Worm (Caenorhabditis elegans) whole organism, mixed stage, embryonic: ENCODE results near the gene srh-173.

Experiments
- ceh-39 ChIP-seq: fragments of 150-350 bp; optimal IDR thresholded peaks from 2 replicates; lab custom pipeline; 2014; ENCODE audit warnings: missing biosample characterization, missing genetic modification characterization
- elt-1 ChIP-seq: sonication (generic microtip); optimal IDR thresholded peaks from 2 replicates; lab custom pipeline; 2017; ENCODE audit warnings: missing genetic modification characterization, mild to moderate bottlenecking, missing compliant biosample characterization, antibody characterized with exemption, moderate library complexity, borderline replicate concordance; ENCODE audit not compliant: insufficient read depth
- mab-5 ChIP-seq: fragments of 150-350 bp; optimal IDR thresholded peaks from 2 replicates; lab custom pipeline; 2014; ENCODE audit warnings: missing biosample characterization, missing genetic modification characterization
- snpc-4 ChIP-seq: fragments of 150-350 bp; optimal IDR thresholded peaks from 2 replicates; lab custom pipeline; 2014; ENCODE audit warnings: missing biosample characterization, missing genetic modification characterization
- ztf-11 ChIP-seq: fragments of 150-350 bp; optimal IDR thresholded peaks from 2 replicates; lab custom pipeline; 2014; ENCODE audit warnings: missing biosample characterization, missing genetic modification characterization

DNA sequence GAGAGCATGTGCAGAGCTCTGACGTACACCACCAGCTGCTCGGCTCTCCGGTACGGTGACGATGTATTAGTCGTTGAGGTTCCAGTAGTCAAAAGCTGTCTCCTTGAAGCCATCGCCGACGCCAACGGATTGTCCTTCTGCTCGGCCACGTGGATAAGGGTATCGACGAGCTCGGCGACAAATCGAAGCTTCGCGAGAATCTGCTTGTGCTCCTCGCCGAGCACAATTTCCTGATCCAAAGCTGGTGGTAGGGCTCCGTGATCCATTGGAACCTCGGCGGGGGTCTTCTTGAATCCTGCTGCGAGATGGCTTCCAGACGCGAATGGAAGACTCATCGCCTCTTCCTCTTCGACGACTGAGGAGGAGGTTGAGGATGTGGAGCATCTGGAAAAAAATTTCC is 24.4 kb downstream of the srh-173 start:
- TF ChIP-seq ztf-11 (tag; lab: Kevin White, UChicago): no peak
- no peak for TF ChIP-seq ceh-39 (tag; lab: Kevin White, UChicago)
- TF ChIP-seq snpc-4 (tag; lab: Kevin White, UChicago): no peak
- no peak for TF ChIP-seq mab-5 (tag; lab: Kevin White, UChicago)
- no peak for TF ChIP-seq elt-1 (tag; lab: Kevin White, UChicago)
